4 worm cellular contexts compared by ENCODE assay signal in the genomic region with DNA sequence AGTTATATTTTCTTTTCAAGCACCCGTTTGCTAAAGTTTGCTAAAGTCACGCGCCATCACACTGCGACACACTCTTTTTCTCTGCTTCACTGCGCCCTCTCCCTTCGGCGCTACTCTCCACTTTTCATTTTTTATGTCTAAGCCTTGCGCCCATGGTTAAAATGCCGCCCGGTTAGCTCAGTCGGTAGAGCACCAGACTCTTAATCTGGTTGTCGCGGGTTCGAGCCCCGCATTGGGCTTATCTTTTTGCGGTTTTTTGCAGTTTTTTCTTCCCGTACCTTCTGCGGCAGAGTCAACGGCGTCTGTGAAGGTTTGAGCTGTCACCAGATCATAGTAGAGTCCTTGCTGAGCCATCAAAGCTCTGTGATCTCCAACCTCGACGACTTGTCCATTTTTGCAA.
TF ChIP-seq lines count a peak whose summit lies in the region.

No protein-coding gene starts in this region.

TF ChIP-seq in whole organism, L2 larva, 48 proteins besides CTCF, POLR2A, EP300 and RAD21 (continued from another document):
- no peak for TF ChIP-seq alr-1 (tag; optimal IDR thresholded peaks at IDR 0.05; lab: Kevin White, UChicago)
- peak; percentile 50 for TF ChIP-seq fos-1 (tag; optimal IDR thresholded peaks at IDR 0.05; lab: Kevin White, UChicago)
- no peak for TF ChIP-seq unc-62 (GFP tag; optimal IDR thresholded peaks at IDR 0.05; lab: Kevin White, UChicago)
- TF ChIP-seq blmp-1 (tag; optimal IDR thresholded peaks at IDR 0.05; lab: Kevin White, UChicago; ENCODE audit: insufficient read depth): no peak
- TF ChIP-seq peb-1 (tag; optimal IDR thresholded peaks at IDR 0.05; lab: Kevin White, UChicago): no peak
- TF ChIP-seq unc-39 (tag; optimal IDR thresholded peaks at IDR 0.05; lab: Kevin White, UChicago): no peak
- TF ChIP-seq crh-2 (tag; optimal IDR thresholded peaks at IDR 0.05; lab: Kevin White, UChicago): peak; percentile 57
- TF ChIP-seq nhr-237 (tag; optimal IDR thresholded peaks at IDR 0.05; lab: Kevin White, UChicago): no peak
- TF ChIP-seq egl-27 (tag; optimal IDR thresholded peaks at IDR 0.05; lab: Kevin White, UChicago): peak; percentile 28
- no peak for TF ChIP-seq ceh-82 (tag; optimal IDR thresholded peaks at IDR 0.05; lab: Kevin White, UChicago)
- TF ChIP-seq elt-1 (tag; optimal IDR thresholded peaks at IDR 0.05; lab: Kevin White, UChicago): no peak
- TF ChIP-seq nhr-25 (tag; optimal IDR thresholded peaks at IDR 0.05; lab: Kevin White, UChicago): no peak
- TF ChIP-seq skn-1 (tag; optimal IDR thresholded peaks at IDR 0.05; lab: Kevin White, UChicago): no peak
- TF ChIP-seq lin-11 (tag; optimal IDR thresholded peaks at IDR 0.05; lab: Kevin White, UChicago): peak; percentile 72
- TF ChIP-seq ztf-4 (tag; optimal IDR thresholded peaks at IDR 0.05; lab: Kevin White, UChicago): no peak
- TF ChIP-seq snpc-4 (tag; optimal IDR thresholded peaks at IDR 0.05; lab: Kevin White, UChicago): no peak
- no peak for TF ChIP-seq nhr-10 (tag; optimal IDR thresholded peaks at IDR 0.05; lab: Kevin White, UChicago)
- TF ChIP-seq C34F6.9 (tag; optimal IDR thresholded peaks at IDR 0.05; lab: Kevin White, UChicago): peak; percentile 77
- peak; percentile 77 for TF ChIP-seq unc-55 (GFP tag; optimal IDR thresholded peaks at IDR 0.05; lab: Kevin White, UChicago)
- no peak for TF ChIP-seq sem-4 (tag; optimal IDR thresholded peaks at IDR 0.05; lab: Kevin White, UChicago)
- peak; percentile 60 for TF ChIP-seq zag-1 (tag; optimal IDR thresholded peaks at IDR 0.05; lab: Kevin White, UChicago)
- TF ChIP-seq nhr-77 (tag; optimal IDR thresholded peaks at IDR 0.05; lab: Kevin White, UChicago): no peak
- no peak for TF ChIP-seq elt-3 (tag; optimal IDR thresholded peaks at IDR 0.05; lab: Kevin White, UChicago)
- no peak for TF ChIP-seq ztf-1 (GFP tag; conservative IDR thresholded peaks at IDR 0.05; lab: Robert Waterston, UW)
- no peak for TF ChIP-seq mbf-1 (tag; optimal IDR thresholded peaks at IDR 0.05; lab: Kevin White, UChicago)
- TF ChIP-seq dmd-4 (tag; optimal IDR thresholded peaks at IDR 0.05; lab: Kevin White, UChicago): no peak
- TF ChIP-seq nhr-21 (tag; optimal IDR thresholded peaks at IDR 0.05; lab: Kevin White, UChicago): peak; percentile 32

TF ChIP-seq in whole organism, L4 larva, 104 proteins besides CTCF, POLR2A, EP300 and RAD21 (continued from another document and continues in another):
- TF ChIP-seq sdz-12 (GFP tag; optimal IDR thresholded peaks at IDR 0.05; lab: Kevin White, UChicago): peak; percentile 53
- no peak; the same call in 1 of the 2 replicates for TF ChIP-seq lin-38 (GFP tag; IDR thresholded peaks at IDR 0.05; lab: Robert Waterston, UW)
- TF ChIP-seq zip-11 (GFP tag; IDR thresholded peaks at IDR 0.05; lab: Robert Waterston, UW): no peak
- TF ChIP-seq nhr-41 (GFP tag; IDR thresholded peaks at IDR 0.05; lab: Robert Waterston, UW): no peak
- TF ChIP-seq nhr-6 (tag; optimal IDR thresholded peaks at IDR 0.05; lab: Kevin White, UChicago): no peak
- peak; percentile 67 for TF ChIP-seq php-3 (GFP tag; IDR thresholded peaks at IDR 0.05; lab: Robert Waterston, UW)
- peak; percentile 71 for TF ChIP-seq unc-130 (GFP tag; optimal IDR thresholded peaks at IDR 0.05; lab: Kevin White, UChicago)
- TF ChIP-seq zag-1 (tag; optimal IDR thresholded peaks at IDR 0.05; lab: Kevin White, UChicago): no peak
- TF ChIP-seq lsy-2 (tag; optimal IDR thresholded peaks at IDR 0.05; lab: Kevin White, UChicago): no peak
- no peak for TF ChIP-seq nhr-237 (tag; optimal IDR thresholded peaks at IDR 0.05; lab: Kevin White, UChicago)
- 0 out of 2 replicates have a peak, but pooled peaks have one; percentile 69 for TF ChIP-seq daf-8 (GFP tag; IDR thresholded peaks at IDR 0.05; lab: Robert Waterston, UW)
- peak; percentile 87 for TF ChIP-seq arid-1 (GFP tag; conservative IDR thresholded peaks at IDR 0.05; lab: Robert Waterston, UW)
- no peak for TF ChIP-seq zip-2 (tag; optimal IDR thresholded peaks at IDR 0.05; lab: Kevin White, UChicago)
- peak; percentile 74; the same call in 1 of the 2 replicates for TF ChIP-seq ceh-44 (GFP tag; IDR thresholded peaks at IDR 0.05; lab: Robert Waterston, UW)
- no peak for TF ChIP-seq aly-2 (tag; optimal IDR thresholded peaks at IDR 0.05; lab: Kevin White, UChicago)
- TF ChIP-seq nhr-25 (tag; optimal IDR thresholded peaks at IDR 0.05; lab: Kevin White, UChicago; ENCODE audit: borderline replicate concordance, insufficient read depth): no peak
- no peak for TF ChIP-seq ceh-62 (tag; optimal IDR thresholded peaks at IDR 0.05; lab: Kevin White, UChicago)
- peak in 1 of 2 experiments; percentile 69 for TF ChIP-seq daf-16 (GFP tag; optimal IDR thresholded peaks at IDR 0.05; lab: Kevin White, UChicago)
- peak; percentile 48 for TF ChIP-seq daf-16 (tag; optimal IDR thresholded peaks at IDR 0.05; lab: Kevin White, UChicago)
- TF ChIP-seq set-16 (GFP tag; IDR thresholded peaks at IDR 0.05; lab: Robert Waterston, UW): peak; percentile 61
- TF ChIP-seq T20F7.1 (GFP tag; optimal IDR thresholded peaks at IDR 0.05; lab: Kevin White, UChicago): peak; percentile 60
- peak; percentile 89 for TF ChIP-seq lim-7 (GFP tag; IDR thresholded peaks at IDR 0.05; lab: Robert Waterston, UW)
- peak; percentile 72; the same call in 1 of the 2 replicates for TF ChIP-seq F44E2.7 (GFP tag; IDR thresholded peaks at IDR 0.05; lab: Robert Waterston, UW)
- TF ChIP-seq ZK546.5 (tag; optimal IDR thresholded peaks at IDR 0.05; lab: Kevin White, UChicago): no peak
- TF ChIP-seq ztf-7 (tag; optimal IDR thresholded peaks at IDR 0.05; lab: Kevin White, UChicago): peak; percentile 10
- TF ChIP-seq ctbp-1 (GFP tag; IDR thresholded peaks at IDR 0.05; lab: Robert Waterston, UW): peak; percentile 65
- peak in 1 of 2 experiments; percentile 80 for TF ChIP-seq mdl-1 (tag; optimal IDR thresholded peaks at IDR 0.05; lab: Kevin White, UChicago)
- no peak for TF ChIP-seq nhr-76 (tag; optimal IDR thresholded peaks at IDR 0.05; lab: Kevin White, UChicago)
- TF ChIP-seq nhr-11 (tag; optimal IDR thresholded peaks at IDR 0.05; lab: Kevin White, UChicago): peak; percentile 22
- TF ChIP-seq lin-39 (tag; optimal IDR thresholded peaks at IDR 0.05; lab: Kevin White, UChicago): no peak
- TF ChIP-seq lin-13 (GFP tag; optimal IDR thresholded peaks at IDR 0.05; lab: Kevin White, UChicago): peak; percentile 63
- no peak for TF ChIP-seq lin-15B (tag; optimal IDR thresholded peaks at IDR 0.05; lab: Kevin White, UChicago)
- peak; percentile 97 for TF ChIP-seq egl-43 (GFP tag; IDR thresholded peaks at IDR 0.05; lab: Robert Waterston, UW)
- no peak for TF ChIP-seq ceh-82 (tag; optimal IDR thresholded peaks at IDR 0.05; lab: Kevin White, UChicago)

TF ChIP-seq in whole organism, late embryonic, 69 proteins besides CTCF, POLR2A, EP300 and RAD21 (continued from another document and continues in another):
- TF ChIP-seq sdc-2 (tag; optimal IDR thresholded peaks at IDR 0.05; lab: Kevin White, UChicago): peak; percentile 57
- TF ChIP-seq sox-2 (GFP tag; IDR thresholded peaks at IDR 0.05; lab: Robert Waterston, UW): no peak
- peak; percentile 68 for TF ChIP-seq syd-9 (tag; optimal IDR thresholded peaks at IDR 0.05; lab: Kevin White, UChicago)
- TF ChIP-seq ceh-31 (tag; optimal IDR thresholded peaks at IDR 0.05; lab: Kevin White, UChicago): peak; percentile 65
- TF ChIP-seq ceh-24 (tag; optimal IDR thresholded peaks at IDR 0.05; lab: Kevin White, UChicago): peak; percentile 49
- no peak for TF ChIP-seq pax-1 (tag; optimal IDR thresholded peaks at IDR 0.05; lab: Kevin White, UChicago)
- no peak for TF ChIP-seq fkh-10 (GFP tag; optimal IDR thresholded peaks at IDR 0.05; lab: Kevin White, UChicago)
- TF ChIP-seq elt-2 (tag; optimal IDR thresholded peaks at IDR 0.05; lab: Kevin White, UChicago): no peak
- TF ChIP-seq pat-9 (tag; optimal IDR thresholded peaks at IDR 0.05; lab: Kevin White, UChicago): peak; percentile 74
- peak; percentile 66 for TF ChIP-seq che-1 (tag; optimal IDR thresholded peaks at IDR 0.05; lab: Kevin White, UChicago)
- TF ChIP-seq ama-1 (optimal IDR thresholded peaks at IDR 0.05; lab: Kevin White, UChicago): no peak
- peak; percentile 41 for TF ChIP-seq hlh-8 (tag; optimal IDR thresholded peaks at IDR 0.05; lab: Kevin White, UChicago)
- no peak for TF ChIP-seq pha-4 (tag; optimal IDR thresholded peaks at IDR 0.05; lab: Kevin White, UChicago)
- peak; percentile 64 for TF ChIP-seq hlh-6 (tag; optimal IDR thresholded peaks at IDR 0.05; lab: Kevin White, UChicago)
- TF ChIP-seq ceh-2 (tag; optimal IDR thresholded peaks at IDR 0.05; lab: Kevin White, UChicago): peak; percentile 54
- peak; percentile 87 for TF ChIP-seq ceh-18 (tag; optimal IDR thresholded peaks at IDR 0.05; lab: Kevin White, UChicago)
- peak; percentile 57 for TF ChIP-seq nfya-1 (tag; optimal IDR thresholded peaks at IDR 0.05; lab: Kevin White, UChicago)
- TF ChIP-seq ceh-9 (tag; optimal IDR thresholded peaks at IDR 0.05; lab: Kevin White, UChicago): peak; percentile 59
- peak; percentile 59 for TF ChIP-seq lin-11 (tag; optimal IDR thresholded peaks at IDR 0.05; lab: Kevin White, UChicago)
- TF ChIP-seq unc-86 (tag; optimal IDR thresholded peaks at IDR 0.05; lab: Kevin White, UChicago): peak; percentile 0
- TF ChIP-seq pros-1 (tag; optimal IDR thresholded peaks at IDR 0.05; lab: Kevin White, UChicago): no peak
- TF ChIP-seq rnt-1 (tag; optimal IDR thresholded peaks at IDR 0.05; lab: Kevin White, UChicago): peak; percentile 92
- peak; percentile 17 for TF ChIP-seq tbx-7 (tag; optimal IDR thresholded peaks at IDR 0.05; lab: Kevin White, UChicago)
- peak; percentile 66 for TF ChIP-seq Y22D7AL.16 (tag; optimal IDR thresholded peaks at IDR 0.05; lab: Kevin White, UChicago)
- TF ChIP-seq K09A11.1 (tag; optimal IDR thresholded peaks at IDR 0.05; lab: Kevin White, UChicago; ENCODE audit: insufficient read depth): peak; percentile 22
- TF ChIP-seq ceh-6 (GFP tag; optimal IDR thresholded peaks at IDR 0.05; lab: Kevin White, UChicago): peak; percentile 69
- peak; percentile 31 for TF ChIP-seq tbx-2 (tag; optimal IDR thresholded peaks at IDR 0.05; lab: Kevin White, UChicago)
- TF ChIP-seq npax-4 (tag; optimal IDR thresholded peaks at IDR 0.05; lab: Kevin White, UChicago): peak; percentile 54
- peak; percentile 50 for TF ChIP-seq mec-3 (tag; optimal IDR thresholded peaks at IDR 0.05; lab: Kevin White, UChicago; ENCODE audit: borderline replicate concordance)
- peak; percentile 38 for TF ChIP-seq madf-2 (tag; optimal IDR thresholded peaks at IDR 0.05; lab: Kevin White, UChicago)
- TF ChIP-seq hlh-15 (tag; optimal IDR thresholded peaks at IDR 0.05; lab: Kevin White, UChicago): peak; percentile 25
- no peak for TF ChIP-seq ttx-3 (tag; optimal IDR thresholded peaks at IDR 0.05; lab: Kevin White, UChicago)
- TF ChIP-seq gmeb-2 (tag; optimal IDR thresholded peaks at IDR 0.05; lab: Kevin White, UChicago): peak; percentile 58
- TF ChIP-seq T23F11.4 (GFP tag; optimal IDR thresholded peaks at IDR 0.05; lab: Kevin White, UChicago): peak; percentile 74
- TF ChIP-seq pqm-1 (tag; optimal IDR thresholded peaks at IDR 0.05; lab: Kevin White, UChicago): peak; percentile 90
- peak; percentile 83 for TF ChIP-seq hlh-30 (tag; optimal IDR thresholded peaks at IDR 0.05; lab: Kevin White, UChicago; ENCODE audit: insufficient read depth)
- TF ChIP-seq nhr-232 (tag; optimal IDR thresholded peaks at IDR 0.05; lab: Kevin White, UChicago): peak; percentile 4

TF ChIP-seq in whole organism, mixed stage, embryonic, 35 proteins besides CTCF, POLR2A, EP300 and RAD21 (continued from another document):
- TF ChIP-seq pha-4 (tag; optimal IDR thresholded peaks at IDR 0.05; lab: Kevin White, UChicago): peak; percentile 12
- TF ChIP-seq nhr-28 (tag; optimal IDR thresholded peaks at IDR 0.05; lab: Kevin White, UChicago): no peak
- TF ChIP-seq lin-32 (GFP tag; optimal IDR thresholded peaks at IDR 0.05; lab: Kevin White, UChicago): peak; percentile 65
- no peak for TF ChIP-seq unc-39 (tag; optimal IDR thresholded peaks at IDR 0.05; lab: Kevin White, UChicago)
- peak; percentile 55 for TF ChIP-seq flh-1 (GFP tag; optimal IDR thresholded peaks at IDR 0.05; lab: Kevin White, UChicago)
- peak; percentile 82 for TF ChIP-seq drap-1 (GFP tag; optimal IDR thresholded peaks at IDR 0.05; lab: Kevin White, UChicago)
- TF ChIP-seq mep-1 (tag; optimal IDR thresholded peaks at IDR 0.05; lab: Kevin White, UChicago): peak; percentile 41
